Fruit fly (Drosophila melanogaster) S2 (cell line): ENCODE results near the gene CG15725.

Source experiments
- CG8478 ChIP-seq: fragments of >200 bp; optimal IDR thresholded peaks from 2 replicates; lab custom pipeline; 2018
- CTCF ChIP-seq, 2 experiments: fragments of >200 bp; optimal IDR thresholded peaks; 2 replicates each; lab custom pipeline; 2018

CG15725 gene

dm6 chrX:12735478-12736428, 30.1 kb downstream of the CG15725 start:
- no peak for TF ChIP-seq CG8478
- no peak for TF ChIP-seq CTCF (optimal IDR thresholded peaks at IDR 0.05; lab: Kevin White, UChicago)

- no peak for TF ChIP-seq CTCF (optimal IDR thresholded peaks at IDR 0.05; lab: Kevin White, UChicago)
- no peak for TF ChIP-seq CG8478
Measured at dm6 chrX:12737057-12737734, 31.5 kb downstream of the CG15725 start.

dm6 chrX:12737735-12738390, 32.2 kb downstream of the CG15725 start:
- TF ChIP-seq CTCF (optimal IDR thresholded peaks at IDR 0.05; lab: Kevin White, UChicago): no peak
- TF ChIP-seq CG8478: no peak

dm6 chrX:12739047-12739446, 33.4 kb downstream of the CG15725 start:
- TF ChIP-seq CTCF (optimal IDR thresholded peaks at IDR 0.05; lab: Kevin White, UChicago): no peak
- no peak for TF ChIP-seq CG8478

- no peak for TF ChIP-seq CTCF (optimal IDR thresholded peaks at IDR 0.05; lab: Kevin White, UChicago)
- TF ChIP-seq CG8478: no peak
Measured at dm6 chrX:12739789-12740188, 34.1 kb downstream of the CG15725 start.

dm6 chrX:12740441-12740840, 34.8 kb downstream of the CG15725 start:
- TF ChIP-seq CG8478: no peak
- TF ChIP-seq CTCF (optimal IDR thresholded peaks at IDR 0.05; lab: Kevin White, UChicago): no peak

- TF ChIP-seq CG8478 (no peak), CTCF (optimal IDR thresholded peaks at IDR 0.05; lab: Kevin White, UChicago) (no peak)
Measured at dm6 chrX:12741914-12742650, 36.4 kb downstream of the CG15725 start, which contains the start of gene Smr. Gene Smr, minus strand, starts transcription at chrX:12742618.

- TF ChIP-seq CTCF (optimal IDR thresholded peaks at IDR 0.05; lab: Kevin White, UChicago) (no peak), CG8478 (no peak)
Measured at dm6 chrX:12742651-12743020, 37.0 kb downstream of the CG15725 start.

- no peak for TF ChIP-seq CTCF (optimal IDR thresholded peaks at IDR 0.05; lab: Kevin White, UChicago)
- TF ChIP-seq CG8478: no peak
Measured at dm6 chrX:12743296-12743695, 37.6 kb downstream of the CG15725 start.

dm6 chrX:12744026-12744688, 38.5 kb downstream of the CG15725 start, which contains the start of gene CG4004:
Gene CG4004, plus strand, starts transcription at chrX:12744212.
- TF ChIP-seq CTCF (optimal IDR thresholded peaks at IDR 0.05; lab: Kevin White, UChicago) (no peak), CG8478 (no peak)

dm6 chrX:12745117-12745516, 39.5 kb downstream of the CG15725 start:
- no peak for TF ChIP-seq CTCF (optimal IDR thresholded peaks at IDR 0.05; lab: Kevin White, UChicago)
- no peak for TF ChIP-seq CG8478

dm6 chrX:12747746-12748710, 42.4 kb downstream of the CG15725 start:
- TF ChIP-seq CG8478 (no peak), CTCF (optimal IDR thresholded peaks at IDR 0.05; lab: Kevin White, UChicago) (no peak)

dm6 chrX:12748967-12749366, 43.3 kb downstream of the CG15725 start:
- TF ChIP-seq CTCF (optimal IDR thresholded peaks at IDR 0.05; lab: Kevin White, UChicago) (no peak), CG8478 (no peak)
